Fruit fly (Drosophila melanogaster) whole organism, embryonic: ENCODE data around the gene CG10874.

Source experiments
- Abd-B ChIP-seq: fragments of 200-800 bp; sonication (Bioruptor generic); optimal IDR thresholded peaks from 2 replicates; lab custom pipeline; 2018; ENCODE audit warnings: missing biosample characterization, mild to moderate bottlenecking, missing genetic modification characterization, moderate library complexity
- Ada2b ChIP-seq: fragments of 200-800 bp; sonication (Bioruptor generic); IDR thresholded peaks from 2 replicates; pipeline ENCODE4 v1.3.6; 2022; ENCODE audit warnings: missing biosample characterization, missing genetic modification characterization
- Atf6 ChIP-seq: fragments of 200-800 bp; sonication (Bioruptor generic); IDR thresholded peaks from 2 replicates; pipeline ENCODE4 v1.3.6; 2022; ENCODE audit warnings: missing biosample characterization, missing genetic modification characterization
- Bgb ChIP-seq: fragments of 200-800 bp; sonication (Bioruptor generic); IDR thresholded peaks from 2 replicates; pipeline ENCODE4 v1.3.6; 2022; ENCODE audit warnings: missing biosample characterization, missing genetic modification characterization; ENCODE audit not compliant: partially characterized antibody
- Blimp-1 ChIP-seq: fragments of 200-800 bp; sonication (Bioruptor generic); optimal IDR thresholded peaks from 3 replicates; lab custom pipeline; 2018; ENCODE audit warnings: missing biosample characterization, missing genetic modification characterization, mild to moderate bottlenecking, moderate library complexity, missing genetic modification reagents
- CG10267 ChIP-seq: fragments of 200-800 bp; sonication (Bioruptor generic); optimal IDR thresholded peaks from 2 replicates; lab custom pipeline; 2018; ENCODE audit warnings: missing biosample characterization, mild to moderate bottlenecking, missing genetic modification characterization, moderate library complexity
- CG12155 ChIP-seq: fragments of 200-800 bp; sonication (Bioruptor generic); optimal IDR thresholded peaks from 3 replicates; lab custom pipeline; 2016; ENCODE audit warnings: missing biosample characterization, missing genetic modification characterization
- CG13123 ChIP-seq: fragments of 200-800 bp; sonication (Bioruptor generic); optimal IDR thresholded peaks from 2 replicates; lab custom pipeline; 2016; ENCODE audit warnings: missing biosample characterization, missing genetic modification characterization
- CG14667 ChIP-seq: fragments of 200-800 bp; sonication (Bioruptor generic); IDR thresholded peaks from 2 replicates; pipeline ENCODE4 v1.3.6; 2022; ENCODE audit warnings: missing biosample characterization, missing genetic modification characterization
- CG15011 ChIP-seq: fragments of 200-800 bp; sonication (Bioruptor generic); optimal IDR thresholded peaks from 3 replicates; lab custom pipeline; 2018; ENCODE audit warnings: missing biosample characterization, mild to moderate bottlenecking, missing genetic modification characterization
- CG1647 ChIP-seq: fragments of 200-800 bp; sonication (Bioruptor generic); optimal IDR thresholded peaks from 3 replicates; lab custom pipeline; 2016; ENCODE audit warnings: missing biosample characterization, missing genetic modification characterization
- CG1792 ChIP-seq: fragments of 200-800 bp; sonication (Bioruptor generic); optimal IDR thresholded peaks from 2 replicates; lab custom pipeline; 2016; ENCODE audit warnings: missing biosample characterization, missing genetic modification characterization
- CG2120 ChIP-seq: fragments of 200-800 bp; sonication (Bioruptor generic); optimal IDR thresholded peaks from 3 replicates; lab custom pipeline; 2016; ENCODE audit warnings: missing biosample characterization, missing genetic modification characterization
- CG31365 ChIP-seq: fragments of 200-800 bp; sonication (Bioruptor generic); optimal IDR thresholded peaks from 2 replicates; lab custom pipeline; 2018; ENCODE audit warnings: missing biosample characterization, mild to moderate bottlenecking, missing genetic modification characterization
- CG31441 ChIP-seq: fragments of 200-800 bp; sonication (Bioruptor generic); IDR thresholded peaks from 2 replicates; pipeline ENCODE4 v1.3.6; 2022; ENCODE audit warnings: missing biosample characterization, missing genetic modification characterization
- CG3163 ChIP-seq: fragments of 200-800 bp; sonication (Bioruptor generic); optimal IDR thresholded peaks from 3 replicates; lab custom pipeline; 2016; ENCODE audit warnings: missing biosample characterization, missing genetic modification characterization
- CG4707 ChIP-seq: fragments of 200-800 bp; sonication (Bioruptor generic); optimal IDR thresholded peaks from 2 replicates; lab custom pipeline; 2018; ENCODE audit warnings: missing biosample characterization, mild to moderate bottlenecking, missing genetic modification characterization, moderate library complexity
- CG5953 ChIP-seq: fragments of 200-800 bp; sonication (Bioruptor generic); IDR thresholded peaks from 2 replicates; pipeline ENCODE4 v1.3.6; 2022; ENCODE audit warnings: missing biosample characterization, missing genetic modification characterization
- CG8359 ChIP-seq: fragments of 200-800 bp; sonication (Bioruptor generic); optimal IDR thresholded peaks from 2 replicates; lab custom pipeline; 2017; ENCODE audit warnings: missing biosample characterization, mild to moderate bottlenecking, missing genetic modification characterization, borderline replicate concordance
- CHES-1-like ChIP-seq: fragments of 200-800 bp; sonication (Bioruptor generic); optimal IDR thresholded peaks from 2 replicates; lab custom pipeline; 2016; ENCODE audit warnings: missing biosample characterization, missing genetic modification characterization
- Doc3 ChIP-seq: fragments of 200-800 bp; sonication (Bioruptor generic); IDR thresholded peaks from 3 replicates; pipeline ENCODE4 v1.3.6; 2022; ENCODE audit warnings: missing biosample characterization, missing genetic modification characterization; ENCODE audit not compliant: partially characterized antibody
- Gug ChIP-seq: fragments of 200-800 bp; sonication (Bioruptor generic); IDR thresholded peaks from 4 replicates; pipeline ENCODE4 v1.3.6; 2022; ENCODE audit warnings: missing biosample characterization, missing genetic modification characterization
- H2.0 ChIP-seq: fragments of 200-800 bp; sonication (Bioruptor generic); IDR thresholded peaks from 2 replicates; pipeline ENCODE4 v1.3.6; 2022; ENCODE audit warnings: missing biosample characterization, missing genetic modification characterization
- HmgZ ChIP-seq: fragments of 200-800 bp; sonication (Bioruptor generic); optimal IDR thresholded peaks from 2 replicates; lab custom pipeline; 2018; ENCODE audit warnings: missing biosample characterization, mild to moderate bottlenecking, missing genetic modification characterization
- Lpt ChIP-seq: fragments of >200 bp; optimal IDR thresholded peaks from 2 replicates; lab custom pipeline; 2018; ENCODE audit warnings: missing biosample characterization, missing genetic modification characterization
- Med ChIP-seq: fragments of 200-800 bp; sonication (Bioruptor generic); peaks from one replicate; lab custom pipeline; 2016; ENCODE audit warnings: missing biosample characterization, missing genetic modification characterization, mild to moderate bottlenecking, inconsistent platforms, moderate library complexity
- Poxn ChIP-seq: fragments of 200-800 bp; sonication (Bioruptor generic); IDR thresholded peaks from 2 replicates; pipeline ENCODE4 v1.3.6; 2022; ENCODE audit warnings: missing biosample characterization, missing genetic modification characterization
- Stat92E ChIP-seq, 3 experiments: fragments of >200 bp in 2 of 3; fragments of 200-800 bp in 1 of 3; sonication (Bioruptor generic) in 1 of 3; optimal IDR thresholded peaks; 2 replicates each; lab custom pipeline; 2017 to 2019; ENCODE audit warnings: missing biosample characterization in 3 of 3, missing genetic modification characterization in 3 of 3, mild to moderate bottlenecking in 1 of 3, moderate library complexity in 1 of 3
- Tbp ChIP-seq: fragments of >200 bp; optimal IDR thresholded peaks from 2 replicates; lab custom pipeline; 2018; ENCODE audit warnings: missing biosample characterization, missing genetic modification characterization
- ara ChIP-seq: fragments of 200-800 bp; sonication (Bioruptor generic); IDR thresholded peaks from 2 replicates; pipeline ENCODE4 v1.3.6; 2022; ENCODE audit warnings: missing biosample characterization, missing genetic modification characterization
- ash1 ChIP-seq: fragments of 200-800 bp; sonication (Bioruptor generic); optimal IDR thresholded peaks from 2 replicates; lab custom pipeline; 2018; ENCODE audit warnings: missing biosample characterization, mild to moderate bottlenecking, missing genetic modification characterization
- bsh ChIP-seq, 2 experiments: fragments of 200-800 bp; sonication (Bioruptor generic); optimal IDR thresholded peaks; 2 replicates each; lab custom pipeline; 2017 to 2018; ENCODE audit warnings: mild to moderate bottlenecking in 2 of 2, missing biosample characterization in 2 of 2, missing genetic modification characterization in 2 of 2, moderate library complexity in 1 of 2
- cg ChIP-seq: fragments of 200-800 bp; sonication (Bioruptor generic); optimal IDR thresholded peaks from 3 replicates; lab custom pipeline; 2019; ENCODE audit warnings: missing biosample characterization, mild to moderate bottlenecking, missing genetic modification characterization, moderate library complexity
- chinmo ChIP-seq: fragments of 200-800 bp; sonication (Bioruptor generic); IDR thresholded peaks from 4 replicates; pipeline ENCODE4 v1.3.6; 2022; ENCODE audit warnings: missing biosample characterization, missing genetic modification characterization; ENCODE audit not compliant: partially characterized antibody
- croc ChIP-seq: fragments of 200-800 bp; sonication (Bioruptor generic); conservative IDR thresholded peaks from 3 replicates; pipeline ENCODE4 v1.3.6; 2022; ENCODE audit warnings: missing biosample characterization, missing genetic modification characterization
- disco-r ChIP-seq: fragments of 200-800 bp; sonication (Bioruptor generic); optimal IDR thresholded peaks from 2 replicates; lab custom pipeline; 2016; ENCODE audit warnings: missing biosample characterization, missing genetic modification characterization
- eyg ChIP-seq: fragments of 200-800 bp; sonication (Bioruptor generic); optimal IDR thresholded peaks from 3 replicates; lab custom pipeline; 2016; ENCODE audit warnings: missing biosample characterization, missing genetic modification characterization
- fd96Cb ChIP-seq: fragments of 200-800 bp; sonication (Bioruptor generic); optimal IDR thresholded peaks from 2 replicates; lab custom pipeline; 2018; ENCODE audit warnings: missing biosample characterization, mild to moderate bottlenecking, missing genetic modification characterization, moderate library complexity
- gce ChIP-seq: fragments of 200-800 bp; sonication (Bioruptor generic); IDR thresholded peaks from 3 replicates; pipeline ENCODE4 v1.3.6; 2022; ENCODE audit warnings: missing biosample characterization, missing genetic modification characterization
- grn ChIP-seq: fragments of 200-800 bp; sonication (Bioruptor generic); optimal IDR thresholded peaks from 3 replicates; lab custom pipeline; 2017; ENCODE audit warnings: missing biosample characterization, missing genetic modification characterization
- h ChIP-seq: fragments of >200 bp; optimal IDR thresholded peaks from 2 replicates; lab custom pipeline; 2017
- hbn ChIP-seq: fragments of 200-800 bp; sonication (Bioruptor generic); IDR thresholded peaks from 2 replicates; pipeline ENCODE4 v1.3.6; 2022; ENCODE audit warnings: missing biosample characterization, missing genetic modification characterization; ENCODE audit not compliant: partially characterized antibody
- jing ChIP-seq: fragments of 200-800 bp; sonication (Bioruptor generic); optimal IDR thresholded peaks from 2 replicates; lab custom pipeline; 2018; ENCODE audit warnings: missing biosample characterization, mild to moderate bottlenecking, missing genetic modification characterization
- row ChIP-seq: fragments of 200-800 bp; sonication (Bioruptor generic); IDR thresholded peaks from 3 replicates; pipeline ENCODE4 v1.3.6; 2022; ENCODE audit warnings: missing biosample characterization, missing genetic modification characterization
- run ChIP-seq: fragments of 200-800 bp; sonication (Bioruptor generic); optimal IDR thresholded peaks from 3 replicates; lab custom pipeline; 2018; ENCODE audit warnings: missing biosample characterization, mild to moderate bottlenecking, missing genetic modification characterization
- seq ChIP-seq: fragments of 200-800 bp; sonication (Bioruptor generic); IDR thresholded peaks from 2 replicates; pipeline ENCODE4 v1.3.6; 2022; ENCODE audit warnings: missing biosample characterization, missing genetic modification characterization
- shn ChIP-seq: fragments of 200-800 bp; sonication (Bioruptor generic); optimal IDR thresholded peaks from 3 replicates; lab custom pipeline; 2016; ENCODE audit warnings: missing biosample characterization, missing genetic modification characterization
- sna ChIP-seq: fragments of 200-800 bp; sonication (Bioruptor generic); IDR thresholded peaks from 2 replicates; pipeline ENCODE4 v1.3.6; 2022; ENCODE audit warnings: missing biosample characterization, missing genetic modification characterization; ENCODE audit not compliant: partially characterized antibody
- stwl ChIP-seq: fragments of 200-800 bp; sonication (Bioruptor generic); optimal IDR thresholded peaks from 3 replicates; lab custom pipeline; 2018; ENCODE audit warnings: missing biosample characterization, mild to moderate bottlenecking, missing genetic modification characterization, moderate library complexity
- sug ChIP-seq: fragments of 200-800 bp; optimal IDR thresholded peaks from 2 replicates; lab custom pipeline; 2019; ENCODE audit warnings: missing biosample characterization, mild to moderate bottlenecking, missing genetic modification characterization, moderate library complexity

The CG10874 gene

DNA sequence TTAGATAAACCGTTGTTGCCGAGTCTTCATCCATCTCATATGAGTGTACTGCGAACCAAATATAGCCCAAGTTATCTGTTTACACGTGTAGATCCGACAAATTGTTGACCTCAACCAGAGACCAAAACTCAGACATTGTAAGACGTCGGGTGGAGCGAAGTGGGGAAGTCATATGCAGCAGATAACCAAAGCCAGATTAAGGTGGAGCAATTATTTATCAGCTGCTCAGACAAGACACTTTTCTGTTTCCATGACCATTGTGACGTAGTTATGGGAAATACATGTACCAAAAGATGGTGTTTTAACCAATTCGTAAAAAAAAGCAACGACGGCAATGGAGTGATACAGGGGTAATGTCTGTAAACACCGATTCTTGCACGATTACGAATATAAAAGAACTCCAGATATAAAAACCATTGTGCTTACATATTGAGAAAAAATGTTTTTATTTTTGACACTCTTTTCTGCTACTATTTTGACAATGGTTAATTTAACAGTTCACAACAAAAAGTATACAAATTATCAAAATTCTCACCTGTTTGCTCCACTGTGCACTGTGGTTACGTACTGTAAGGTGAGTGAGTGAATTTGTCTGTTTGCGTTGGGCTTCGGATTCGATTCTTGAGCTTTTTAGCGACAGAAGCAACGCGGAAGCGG, 14.7 kb downstream of the CG10874 start (continued):
- TF ChIP-seq CG2120 (peak; percentile 75), CG4707 (GFP tag; lab: Kevin White, UChicago) (peak; percentile 77), Bgb (GFP tag; lab: Robert Waterston, UW) (no peak), Lpt (no peak), CG5953 (no peak), hbn (GFP tag; lab: Robert Waterston, UW) (no peak), croc (GFP tag; lab: Robert Waterston, UW) (no peak), seq (GFP tag; lab: Robert Waterston, UW) (no peak), Doc3 (GFP tag; lab: Robert Waterston, UW) (no peak), Blimp-1 (GFP tag; lab: Kevin White, UChicago) (peak; percentile 41), CG31441 (0 out of 2 replicates have a peak, but pooled peaks have one; percentile 33), CG31365 (tag; lab: Kevin White, UChicago) (no peak), run (tag; lab: Kevin White, UChicago) (peak; percentile 8), gce (0 out of 3 replicates have a peak, but pooled peaks have one; percentile 8), bsh (GFP tag; optimal IDR thresholded peaks at IDR 0.05; lab: Kevin White, UChicago) (peak in 1 of 2 experiments; percentile 46), sna (no peak), chinmo (no peak), jing (GFP tag; lab: Kevin White, UChicago) (no peak), CG13123 (GFP tag; lab: Kevin White, UChicago) (peak; percentile 1), CG10267 (tag; lab: Kevin White, UChicago) (peak; percentile 5), grn (GFP tag; lab: Kevin White, UChicago) (peak; percentile 63), Med (GFP tag; lab: Kevin White, UChicago) (peak; percentile 93), ash1 (GFP tag; lab: Kevin White, UChicago) (no peak), eyg (GFP tag; lab: Kevin White, UChicago) (peak; percentile 19), CG14667 (GFP tag; lab: Robert Waterston, UW) (no peak), Ada2b (GFP tag; lab: Robert Waterston, UW) (peak; percentile 61), H2.0 (0 out of 2 replicates have a peak, but pooled peaks have one; percentile 17), row (peak; percentile 68), CG15011 (no peak), ara (GFP tag; lab: Robert Waterston, UW) (no peak), Tbp (no peak), CG1792 (GFP tag; lab: Kevin White, UChicago) (no peak), cg (no peak), CG12155 (GFP tag; lab: Kevin White, UChicago) (peak; percentile 42), CG1647 (GFP tag; lab: Kevin White, UChicago) (peak; percentile 59), CG8359 (no peak), Gug (GFP tag; lab: Robert Waterston, UW) (0 out of 4 replicates have a peak, but pooled peaks have one; percentile 4), CG3163 (GFP tag; lab: Kevin White, UChicago) (no peak), CHES-1-like (GFP tag; lab: Kevin White, UChicago) (peak; percentile 49), HmgZ (tag; lab: Kevin White, UChicago) (no peak), stwl (tag; lab: Kevin White, UChicago) (no peak), Atf6 (peak; percentile 58; the same call in 1 of the 2 replicates), Stat92E (GFP tag; optimal IDR thresholded peaks at IDR 0.05; lab: Kevin White, UChicago) (peak in 1 of 3 experiments; percentile 46), disco-r (peak; percentile 11), fd96Cb (tag; lab: Kevin White, UChicago) (peak; percentile 49), sug (tag; lab: Kevin White, UChicago) (no peak), h (no peak), Poxn (GFP tag; lab: Robert Waterston, UW) (no peak), Abd-B (GFP tag; lab: Kevin White, UChicago) (no peak), shn (peak; percentile 73)
